Fruit fly (Drosophila melanogaster): ENCODE results near the gene CG31642.

DNA sequence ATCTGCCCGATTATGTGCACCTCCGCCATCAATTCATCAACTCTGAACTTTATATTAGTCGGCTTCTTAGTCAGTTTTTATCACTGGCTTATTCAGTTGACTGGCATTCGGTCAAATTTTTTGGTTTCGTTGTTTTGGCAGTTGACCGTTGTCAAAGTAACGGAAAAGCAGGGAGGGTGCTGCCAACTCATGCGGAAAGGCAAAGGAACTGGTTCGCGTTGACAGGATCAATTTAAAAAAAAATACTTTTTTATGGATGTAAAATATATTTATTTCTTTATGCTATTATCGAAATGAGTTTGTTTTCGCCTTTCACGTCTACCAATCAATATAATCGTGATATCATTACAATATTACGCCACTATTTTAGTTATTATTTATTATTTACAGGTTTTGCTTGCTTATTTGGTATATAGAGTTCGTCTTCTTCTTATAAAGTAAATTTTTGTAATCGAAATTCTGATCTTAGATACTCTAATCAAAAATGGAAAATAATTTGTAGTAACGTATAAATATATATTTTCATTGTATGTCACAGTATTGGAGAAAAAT lies 12.3 kb downstream of the CG31642 start, which contains the start of the genes B9d2, tctn and CG9222:
- TF ChIP-seq fd59A (GFP tag; optimal IDR thresholded peaks at IDR 0.05), result no peak
- TF ChIP-seq CG6163 (GFP tag; IDR thresholded peaks at IDR 0.05), result no peak
- no peak for TF ChIP-seq CG6808 (GFP tag; optimal IDR thresholded peaks at IDR 0.05)
- no peak for TF ChIP-seq acj6 (GFP tag; optimal IDR thresholded peaks at IDR 0.05)

All from whole organism, prepupa.